Worm (Caenorhabditis elegans) whole organism, young adult: ENCODE measurements around the gene catp-4.
A peak's percentile ranks its signal among the peaks of the same experiment; 100 is the strongest.
"Not testable (repeated sequence)": the region's sequence is repeated elsewhere in the genome, so short reads cannot be mapped to it uniquely, and the experiment has no call there.

Experiments
- C06A6.2 ChIP-seq: fragments of 200-800 bp; sonication (Bioruptor generic); conservative IDR thresholded peaks from 2 replicates; pipeline ENCODE4 v1.3.6; 2022; ENCODE audit warnings: missing genetic modification characterization, missing compliant biosample characterization
- ama-1 ChIP-seq, 3 experiments: fragments of 150-350 bp in 1 of 3; sonication (generic microtip) in 2 of 3; optimal IDR thresholded peaks; 2 replicates each; lab custom pipeline; 2014 to 2018; ENCODE audit warnings: missing biosample characterization in 2 of 3, missing genetic modification characterization in 2 of 3, missing genetic modification reagents in 2 of 3
- athp-1 ChIP-seq: sonication (generic microtip); optimal IDR thresholded peaks from 2 replicates; lab custom pipeline; 2017; ENCODE audit warnings: mild to moderate bottlenecking, missing genetic modification characterization, missing compliant biosample characterization
- attf-6 ChIP-seq: fragments of 200-800 bp; sonication (Bioruptor generic); IDR thresholded peaks from 2 replicates; pipeline ENCODE4 v1.3.6; 2022; ENCODE audit warnings: missing genetic modification reagents, missing genetic modification characterization, missing compliant biosample characterization
- ceh-91 ChIP-seq: fragments of 200-800 bp; sonication (Bioruptor generic); IDR thresholded peaks from 2 replicates; pipeline ENCODE4 v1.3.6; 2022; ENCODE audit warnings: missing genetic modification reagents, missing genetic modification characterization, missing compliant biosample characterization
- dpl-1 ChIP-seq: fragments of 150-350 bp; optimal IDR thresholded peaks from 2 replicates; lab custom pipeline; 2014; ENCODE audit warnings: missing biosample characterization, missing genetic modification reagents, missing genetic modification characterization
- lin-35 ChIP-seq, 3 experiments: fragments of 150-350 bp in 2 of 3; sonication (generic microtip) in 1 of 3; optimal IDR thresholded peaks; 2 replicates each; lab custom pipeline; 2014 to 2018; ENCODE audit warnings: missing biosample characterization in 3 of 3, missing genetic modification characterization in 3 of 3, missing genetic modification reagents in 3 of 3
- nfyb-1 ChIP-seq: fragments of 200-800 bp; sonication (Bioruptor generic); IDR thresholded peaks from 2 replicates; pipeline ENCODE4 v1.3.6; 2022; ENCODE audit warnings: missing genetic modification reagents, missing genetic modification characterization, missing compliant biosample characterization

DNA sequence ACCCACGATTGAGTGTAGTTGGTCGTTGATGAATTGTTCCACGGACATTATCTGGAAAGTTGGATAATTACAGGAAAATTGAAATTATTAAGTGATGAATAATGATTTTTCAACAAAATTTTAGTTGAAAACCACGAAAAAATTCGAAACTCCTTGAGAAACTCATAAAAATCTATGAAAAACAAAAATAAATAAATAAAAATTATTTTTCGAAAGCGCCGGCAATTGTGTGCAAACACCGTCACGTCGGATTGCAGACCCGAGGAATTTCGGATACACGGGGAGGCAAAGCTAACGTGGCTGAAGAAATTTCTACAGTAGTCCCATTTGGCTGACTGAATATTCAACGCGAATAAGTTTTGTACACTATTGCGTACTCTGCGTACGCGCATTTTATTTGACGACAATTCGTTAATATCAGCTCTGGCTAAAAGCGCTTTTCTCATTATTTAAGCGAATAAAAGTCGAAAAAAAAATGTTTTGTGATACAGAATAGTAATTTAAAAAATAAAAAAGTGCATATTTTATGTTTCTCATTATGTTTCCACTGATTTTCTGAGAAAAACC, 31.7 kb upstream of the catp-4 start, which contains the start of gene mog-4:
- TF ChIP-seq ceh-91 (GFP tag; lab: Robert Waterston, UW): peak; percentile 100
- peak; percentile 98 for TF ChIP-seq C06A6.2 (GFP tag; lab: Robert Waterston, UW)
- peak; percentile 99 for TF ChIP-seq nfyb-1
- TF ChIP-seq athp-1 (tag; lab: Kevin White, UChicago): peak; percentile 97
- TF ChIP-seq lin-35 (GFP tag; optimal IDR thresholded peaks at IDR 0.05; lab: Kevin White, UChicago): peak in 2 of 3 experiments; percentile 26 to 84
- TF ChIP-seq dpl-1 (GFP tag; lab: Kevin White, UChicago): peak; percentile 46
- TF ChIP-seq attf-6: peak; percentile 92
- TF ChIP-seq ama-1 (optimal IDR thresholded peaks at IDR 0.05; lab: Kevin White, UChicago); ama-1 (GFP tag; optimal IDR thresholded peaks at IDR 0.05; lab: Kevin White, UChicago): not testable (repeated sequence)
